Fruit fly (Drosophila melanogaster) whole organism, embryonic: ENCODE measurements around the gene Ufsp2.

Source experiments
- Abd-B ChIP-seq: fragments of 200-800 bp; sonication (Bioruptor generic); optimal IDR thresholded peaks from 2 replicates; lab custom pipeline; 2018; ENCODE audit warnings: missing biosample characterization, mild to moderate bottlenecking, missing genetic modification characterization, moderate library complexity
- B-H2 ChIP-seq: fragments of 200-800 bp; sonication (Bioruptor generic); optimal IDR thresholded peaks from 2 replicates; lab custom pipeline; 2018; ENCODE audit warnings: missing biosample characterization, mild to moderate bottlenecking, missing genetic modification characterization
- Bgb ChIP-seq: fragments of 200-800 bp; sonication (Bioruptor generic); IDR thresholded peaks from 2 replicates; pipeline ENCODE4 v1.3.6; 2022; ENCODE audit warnings: missing biosample characterization, missing genetic modification characterization; ENCODE audit not compliant: partially characterized antibody
- BtbVII ChIP-seq: fragments of 200-800 bp; sonication (Bioruptor generic); optimal IDR thresholded peaks from 3 replicates; lab custom pipeline; 2017; ENCODE audit warnings: missing biosample characterization, mild to moderate bottlenecking, missing genetic modification characterization
- CG10147 ChIP-seq: fragments of 200-800 bp; sonication (Bioruptor generic); optimal IDR thresholded peaks from 2 replicates; lab custom pipeline; 2019; ENCODE audit warnings: missing biosample characterization, mild to moderate bottlenecking, missing genetic modification characterization, moderate library complexity
- CG13287 ChIP-seq: fragments of 200-800 bp; sonication (Bioruptor generic); IDR thresholded peaks from 2 replicates; pipeline ENCODE4 v1.3.6; 2022; ENCODE audit warnings: missing biosample characterization, missing genetic modification characterization; ENCODE audit not compliant: partially characterized antibody
- CG13894 ChIP-seq: fragments of 200-800 bp; sonication (Bioruptor generic); optimal IDR thresholded peaks from 3 replicates; lab custom pipeline; 2018; ENCODE audit warnings: missing biosample characterization, mild to moderate bottlenecking, missing genetic modification characterization, moderate library complexity
- CG1647 ChIP-seq: fragments of 200-800 bp; sonication (Bioruptor generic); optimal IDR thresholded peaks from 3 replicates; lab custom pipeline; 2016; ENCODE audit warnings: missing biosample characterization, missing genetic modification characterization
- CG17359 ChIP-seq: fragments of 200-800 bp; sonication (Bioruptor generic); optimal IDR thresholded peaks from 3 replicates; lab custom pipeline; 2018; ENCODE audit warnings: missing biosample characterization, mild to moderate bottlenecking, missing genetic modification characterization, moderate library complexity
- CG18764 ChIP-seq: fragments of 200-800 bp; sonication (Bioruptor generic); optimal IDR thresholded peaks from 3 replicates; lab custom pipeline; 2016; ENCODE audit warnings: missing biosample characterization, missing genetic modification characterization
- CG2116 ChIP-seq: fragments of 200-800 bp; sonication (Bioruptor generic); optimal IDR thresholded peaks from 3 replicates; lab custom pipeline; 2018; ENCODE audit warnings: missing biosample characterization, mild to moderate bottlenecking, missing genetic modification characterization
- CG31441 ChIP-seq: fragments of 200-800 bp; sonication (Bioruptor generic); IDR thresholded peaks from 2 replicates; pipeline ENCODE4 v1.3.6; 2022; ENCODE audit warnings: missing biosample characterization, missing genetic modification characterization
- CG32532 ChIP-seq: fragments of 200-800 bp; sonication (Bioruptor generic); IDR thresholded peaks from 2 replicates; pipeline ENCODE4 v1.3.6; 2022; ENCODE audit warnings: missing biosample characterization, missing genetic modification characterization
- CG3407 ChIP-seq: fragments of 200-800 bp; sonication (Bioruptor generic); optimal IDR thresholded peaks from 2 replicates; lab custom pipeline; 2018; ENCODE audit warnings: missing biosample characterization, mild to moderate bottlenecking, missing genetic modification characterization
- CG3726 ChIP-seq: fragments of 200-800 bp; sonication (Bioruptor generic); IDR thresholded peaks from 3 replicates; pipeline ENCODE4, ENCODE4 v1.3.6; 2022; ENCODE audit warnings: missing biosample characterization, missing genetic modification characterization
- CG5953 ChIP-seq: fragments of 200-800 bp; sonication (Bioruptor generic); IDR thresholded peaks from 2 replicates; pipeline ENCODE4 v1.3.6; 2022; ENCODE audit warnings: missing biosample characterization, missing genetic modification characterization
- CG7556 ChIP-seq: fragments of 200-800 bp; sonication (Bioruptor generic); optimal IDR thresholded peaks from 2 replicates; lab custom pipeline; 2017; ENCODE audit warnings: missing biosample characterization, mild to moderate bottlenecking, missing genetic modification characterization
- CG8924 ChIP-seq: fragments of 200-800 bp; optimal IDR thresholded peaks from 3 replicates; lab custom pipeline; 2019; ENCODE audit warnings: missing biosample characterization, mild to moderate bottlenecking, missing genetic modification characterization, moderate library complexity
- CG8944 ChIP-seq: fragments of 200-800 bp; sonication (Bioruptor generic); optimal IDR thresholded peaks from 3 replicates; lab custom pipeline; 2016; ENCODE audit warnings: missing biosample characterization, missing genetic modification characterization
- CG9817 ChIP-seq: fragments of 200-800 bp; sonication (Bioruptor generic); optimal IDR thresholded peaks from 2 replicates; lab custom pipeline; 2018; ENCODE audit warnings: missing biosample characterization, mild to moderate bottlenecking, missing genetic modification characterization, moderate library complexity
- Chrac-16 ChIP-seq: fragments of 200-800 bp; sonication (Bioruptor generic); optimal IDR thresholded peaks from 3 replicates; lab custom pipeline; 2016; ENCODE audit warnings: missing biosample characterization, missing genetic modification characterization
- D19B ChIP-seq: fragments of 200-800 bp; sonication (Bioruptor generic); optimal IDR thresholded peaks from 2 replicates; lab custom pipeline; 2017; ENCODE audit warnings: missing biosample characterization, mild to moderate bottlenecking, missing genetic modification characterization
- Dip3 ChIP-seq: fragments of 200-800 bp; sonication (Bioruptor generic); optimal IDR thresholded peaks from 3 replicates; lab custom pipeline; 2016; ENCODE audit warnings: missing biosample characterization, missing genetic modification characterization
- Dp ChIP-seq: fragments of 200-800 bp; sonication (Bioruptor generic); optimal IDR thresholded peaks from 2 replicates; lab custom pipeline; 2018; ENCODE audit warnings: missing biosample characterization, mild to moderate bottlenecking, missing genetic modification characterization, moderate library complexity
- Dref ChIP-seq: fragments of 200-800 bp; sonication (Bioruptor generic); IDR thresholded peaks from 2 replicates; pipeline ENCODE4 v1.3.6; 2022; ENCODE audit warnings: missing biosample characterization, missing genetic modification characterization
- E2f2 ChIP-seq: fragments of 200-800 bp; sonication (Bioruptor generic); IDR thresholded peaks from 2 replicates; pipeline ENCODE4 v1.3.6; 2022; ENCODE audit warnings: missing biosample characterization, missing genetic modification characterization
- ERR ChIP-seq: fragments of 200-800 bp; sonication (Bioruptor generic); optimal IDR thresholded peaks from 2 replicates; lab custom pipeline; 2016; ENCODE audit warnings: missing biosample characterization, missing genetic modification characterization
- Eip74EF ChIP-seq, 2 experiments: fragments of 200-800 bp in 1 of 2; fragments of >200 bp in 1 of 2; sonication (Bioruptor generic) in 1 of 2; optimal IDR thresholded peaks; 2 replicates each; lab custom pipeline; 2017 to 2019; ENCODE audit warnings: missing biosample characterization in 2 of 2, missing genetic modification characterization in 2 of 2, mild to moderate bottlenecking in 1 of 2, moderate library complexity in 1 of 2
- H2.0 ChIP-seq: fragments of 200-800 bp; sonication (Bioruptor generic); IDR thresholded peaks from 2 replicates; pipeline ENCODE4 v1.3.6; 2022; ENCODE audit warnings: missing biosample characterization, missing genetic modification characterization
- HHEX ChIP-seq: fragments of 200-800 bp; sonication (Bioruptor generic); optimal IDR thresholded peaks from 3 replicates; lab custom pipeline; 2017; ENCODE audit warnings: missing biosample characterization, mild to moderate bottlenecking, missing genetic modification characterization, missing genetic modification reagents
- Nf-YA ChIP-seq: fragments of 200-800 bp; sonication (Bioruptor generic); IDR thresholded peaks from 2 replicates; pipeline ENCODE4 v1.3.6; 2022; ENCODE audit warnings: missing biosample characterization, missing genetic modification characterization
- Stat92E ChIP-seq, 3 experiments: fragments of >200 bp in 2 of 3; fragments of 200-800 bp in 1 of 3; sonication (Bioruptor generic) in 1 of 3; optimal IDR thresholded peaks; 2 replicates each; lab custom pipeline; 2017 to 2019; ENCODE audit warnings: missing biosample characterization in 3 of 3, missing genetic modification characterization in 3 of 3, mild to moderate bottlenecking in 1 of 3, moderate library complexity in 1 of 3
- bcd ChIP-seq: fragments of 200-800 bp; sonication (Bioruptor generic); optimal IDR thresholded peaks from 2 replicates; lab custom pipeline; 2017; ENCODE audit warnings: missing biosample characterization, mild to moderate bottlenecking, missing genetic modification characterization
- bsh ChIP-seq, 2 experiments: fragments of 200-800 bp; sonication (Bioruptor generic); optimal IDR thresholded peaks; 2 replicates each; lab custom pipeline; 2017 to 2018; ENCODE audit warnings: mild to moderate bottlenecking in 2 of 2, missing biosample characterization in 2 of 2, missing genetic modification characterization in 2 of 2, moderate library complexity in 1 of 2
- ci ChIP-seq: fragments of 200-800 bp; sonication (Bioruptor generic); IDR thresholded peaks from 3 replicates; pipeline ENCODE4 v1.3.6; 2022; ENCODE audit warnings: missing biosample characterization, missing genetic modification characterization
- danr ChIP-seq: fragments of 200-800 bp; sonication (Bioruptor generic); IDR thresholded peaks from 2 replicates; pipeline ENCODE4 v1.3.6; 2022; ENCODE audit warnings: missing biosample characterization, missing genetic modification characterization
- dpn ChIP-seq, 2 experiments: fragments of 200-800 bp; sonication (Bioruptor generic); optimal IDR thresholded peaks; 3 replicates each; lab custom pipeline; 2016; ENCODE audit warnings: missing biosample characterization in 2 of 2, missing genetic modification characterization in 2 of 2
- dysf ChIP-seq: fragments of 200-800 bp; sonication (Bioruptor generic); IDR thresholded peaks from 3 replicates; pipeline ENCODE4 v1.3.6; 2022; ENCODE audit warnings: missing biosample characterization, missing genetic modification characterization
- ind ChIP-seq: fragments of 200-800 bp; sonication (Bioruptor generic); optimal IDR thresholded peaks from 3 replicates; lab custom pipeline; 2016; ENCODE audit warnings: missing biosample characterization, missing genetic modification characterization
- lab ChIP-seq: fragments of 200-800 bp; sonication (Bioruptor generic); optimal IDR thresholded peaks from 3 replicates; lab custom pipeline; 2017; ENCODE audit warnings: missing biosample characterization, missing genetic modification characterization, mild to moderate bottlenecking, moderate library complexity, missing genetic modification reagents
- nau ChIP-seq: fragments of 200-800 bp; sonication (Bioruptor generic); optimal IDR thresholded peaks from 3 replicates; lab custom pipeline; 2017; ENCODE audit warnings: missing biosample characterization, mild to moderate bottlenecking, missing genetic modification characterization, missing genetic modification reagents
- nerfin-1 ChIP-seq: fragments of 200-800 bp; sonication (Bioruptor generic); optimal IDR thresholded peaks from 3 replicates; lab custom pipeline; 2019; ENCODE audit warnings: missing biosample characterization, mild to moderate bottlenecking, missing genetic modification characterization, moderate library complexity
- pita ChIP-seq: fragments of 200-800 bp; sonication (Bioruptor generic); optimal IDR thresholded peaks from 2 replicates; lab custom pipeline; 2017; ENCODE audit warnings: missing biosample characterization, mild to moderate bottlenecking, missing genetic modification characterization
- prd ChIP-seq, 3 experiments: fragments of >200 bp in 2 of 3; fragments of 200-800 bp in 1 of 3; sonication (Bioruptor generic) in 1 of 3; optimal IDR thresholded peaks in 2 of 3; IDR thresholded peaks in 1 of 3; 2 replicates in 2 of 3; 3 replicates in 1 of 3; pipeline versions ENCODE4 v1.3.6 to Lab custom; 2017 to 2022; ENCODE audit warnings: missing biosample characterization in 1 of 3, missing genetic modification characterization in 1 of 3
- sim ChIP-seq: fragments of 200-800 bp; sonication (Bioruptor generic); IDR thresholded peaks from 2 replicates; pipeline ENCODE4 v1.3.6; 2022; ENCODE audit warnings: missing biosample characterization, missing genetic modification characterization
- slp2 ChIP-seq: fragments of 200-800 bp; sonication (Bioruptor generic); optimal IDR thresholded peaks from 2 replicates; lab custom pipeline; 2016; ENCODE audit warnings: missing biosample characterization, missing genetic modification characterization
- tin ChIP-seq: fragments of 200-800 bp; sonication (Bioruptor generic); optimal IDR thresholded peaks from 3 replicates; lab custom pipeline; 2016; ENCODE audit warnings: missing biosample characterization, missing genetic modification characterization
- toy ChIP-seq: fragments of 200-800 bp; sonication (Bioruptor generic); IDR thresholded peaks from 2 replicates; pipeline ENCODE4 v1.3.6; 2022; ENCODE audit warnings: missing biosample characterization, missing genetic modification characterization

Ufsp2 gene

DNA sequence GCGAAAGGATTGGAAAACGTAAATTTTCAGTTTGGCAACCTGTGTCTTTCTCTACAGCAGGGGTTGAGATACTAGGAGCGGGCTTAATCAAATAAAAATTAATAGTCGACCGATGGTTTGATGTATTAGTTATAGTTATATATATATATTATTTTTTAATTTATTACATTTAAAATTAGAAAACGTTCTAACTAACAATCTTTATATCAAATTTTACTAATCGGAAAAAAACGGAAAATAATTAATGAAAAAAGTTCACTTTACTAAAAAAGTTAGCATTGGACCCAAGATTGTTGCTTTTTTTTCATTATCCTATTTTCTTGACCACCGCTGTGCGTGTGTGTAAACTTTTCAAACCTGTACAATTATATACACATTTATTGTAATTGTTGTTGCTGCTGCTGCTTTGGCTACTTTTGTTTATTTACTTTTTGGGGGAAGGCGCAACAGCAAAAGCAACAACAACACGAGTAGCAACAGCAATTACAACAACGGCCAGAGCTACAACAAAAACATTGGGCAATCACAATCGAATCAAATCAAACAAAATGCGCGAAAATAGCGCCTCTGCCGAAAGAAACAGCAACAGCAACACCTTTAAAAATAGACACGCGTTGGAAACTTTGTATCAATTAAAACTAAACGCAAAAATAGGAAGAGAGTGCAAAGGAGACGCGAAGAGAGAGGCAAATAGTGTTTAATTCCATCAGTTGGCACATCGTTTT, 16.3 kb downstream of the Ufsp2 start:
- TF ChIP-seq BtbVII (GFP tag; lab: Kevin White, UChicago) (peak; percentile 54), CG1647 (no peak), danr (GFP tag; lab: Robert Waterston, UW) (no peak), CG13287 (GFP tag; lab: Robert Waterston, UW) (no peak), tin (GFP tag; lab: Kevin White, UChicago) (peak; percentile 17), CG9817 (peak; percentile 19), sim (no peak), CG31441 (peak; percentile 78), Dip3 (GFP tag; lab: Kevin White, UChicago) (no peak), lab (GFP tag; lab: Kevin White, UChicago) (peak; percentile 70), Bgb (GFP tag; lab: Robert Waterston, UW) (no peak), B-H2 (GFP tag; lab: Kevin White, UChicago) (no peak), nerfin-1 (tag; lab: Kevin White, UChicago) (peak; percentile 24), CG7556 (GFP tag; lab: Kevin White, UChicago) (peak; percentile 62), CG18764 (GFP tag; lab: Kevin White, UChicago) (no peak), D19B (peak; percentile 30), Chrac-16 (GFP tag; lab: Kevin White, UChicago) (peak; percentile 6), bcd (GFP tag; lab: Kevin White, UChicago) (peak; percentile 54), CG2116 (no peak), bsh (GFP tag; optimal IDR thresholded peaks at IDR 0.05; lab: Kevin White, UChicago) (peak in 1 of 2 experiments; percentile 53), ind (GFP tag; lab: Kevin White, UChicago) (peak; percentile 14), CG10147 (peak; percentile 52), pita (GFP tag; lab: Kevin White, UChicago) (no peak), CG5953 (GFP tag; lab: Robert Waterston, UW) (no peak), CG13894 (tag; lab: Kevin White, UChicago) (no peak), ERR (GFP tag; lab: Kevin White, UChicago) (no peak), Abd-B (GFP tag; lab: Kevin White, UChicago) (peak; percentile 42), Dp (GFP tag; lab: Kevin White, UChicago) (no peak), nau (GFP tag; lab: Kevin White, UChicago) (no peak), Dref (no peak), H2.0 (GFP tag; lab: Robert Waterston, UW) (peak; percentile 16; the same call in 1 of the 2 replicates), ci (GFP tag; lab: Robert Waterston, UW) (peak; percentile 17; the same call in 1 of the 3 replicates), CG17359 (tag; lab: Kevin White, UChicago) (peak; percentile 61), HHEX (GFP tag; lab: Kevin White, UChicago) (peak; percentile 52), Nf-YA (GFP tag; lab: Robert Waterston, UW) (no peak), slp2 (GFP tag; lab: Kevin White, UChicago) (no peak), CG8924 (tag; lab: Kevin White, UChicago) (peak; percentile 77), Eip74EF (GFP tag; optimal IDR thresholded peaks at IDR 0.05; lab: Kevin White, UChicago) (peak in 1 of 2 experiments; percentile 28), Stat92E (GFP tag; optimal IDR thresholded peaks at IDR 0.05; lab: Kevin White, UChicago) (no peak), toy (GFP tag; lab: Robert Waterston, UW) (no peak), E2f2 (GFP tag; lab: Robert Waterston, UW) (peak; percentile 30; the same call in 1 of the 2 replicates), CG32532 (GFP tag; lab: Robert Waterston, UW) (peak; percentile 63; the same call in 1 of the 2 replicates), CG3726 (no peak), dysf (peak; percentile 67; the same call in 2 of the 3 replicates), CG8944 (GFP tag; lab: Kevin White, UChicago) (no peak), dpn (GFP tag; optimal IDR thresholded peaks at IDR 0.05; lab: Kevin White, UChicago) (peak in 1 of 2 experiments; percentile 11), CG3407 (GFP tag; lab: Kevin White, UChicago) (peak; percentile 18), prd (optimal IDR thresholded peaks at IDR 0.05; lab: Kevin White, UChicago) (no peak), prd (GFP tag; IDR thresholded peaks at IDR 0.05; lab: Robert Waterston, UW) (peak; percentile 46; the same call in 2 of the 3 replicates)
